Worm (Caenorhabditis elegans): ENCODE measurements around the gene W08A12.2.

ce11 chrV:3712955-3713354 lies 27.3 kb upstream of the W08A12.2 start:
- no peak for TF ChIP-seq ceh-82 (tag; optimal IDR thresholded peaks at IDR 0.05)
- no peak for TF ChIP-seq dpl-1 (GFP tag; optimal IDR thresholded peaks at IDR 0.05)
- no peak for TF ChIP-seq hlh-30 (tag; optimal IDR thresholded peaks at IDR 0.05; ENCODE audit: insufficient read depth)
